Fruit fly (Drosophila melanogaster) whole organism, embryonic: ENCODE results near the gene stwl.

Experiments
- Blimp-1 ChIP-seq: fragments of 200-800 bp; sonication (Bioruptor generic); optimal IDR thresholded peaks from 3 replicates; lab custom pipeline; 2018; ENCODE audit warnings: missing biosample characterization, missing genetic modification characterization, mild to moderate bottlenecking, moderate library complexity, missing genetic modification reagents
- CG11093 ChIP-seq: fragments of 200-800 bp; sonication (Bioruptor generic); IDR thresholded peaks from 3 replicates; pipeline ENCODE4 v1.3.6; 2022; ENCODE audit warnings: missing biosample characterization, missing genetic modification characterization
- CG11504 ChIP-seq: fragments of 200-800 bp; sonication (Bioruptor generic); optimal IDR thresholded peaks from 3 replicates; lab custom pipeline; 2019; ENCODE audit warnings: missing biosample characterization, mild to moderate bottlenecking, missing genetic modification characterization, moderate library complexity
- CG11695 ChIP-seq: fragments of 200-800 bp; sonication (Bioruptor generic); IDR thresholded peaks from 3 replicates; pipeline ENCODE4 v1.3.6; 2022; ENCODE audit warnings: missing biosample characterization, missing genetic modification characterization
- CG13894 ChIP-seq: fragments of 200-800 bp; sonication (Bioruptor generic); optimal IDR thresholded peaks from 3 replicates; lab custom pipeline; 2018; ENCODE audit warnings: missing biosample characterization, mild to moderate bottlenecking, missing genetic modification characterization, moderate library complexity
- CG15011 ChIP-seq: fragments of 200-800 bp; sonication (Bioruptor generic); optimal IDR thresholded peaks from 3 replicates; lab custom pipeline; 2018; ENCODE audit warnings: missing biosample characterization, mild to moderate bottlenecking, missing genetic modification characterization
- CG1647 ChIP-seq: fragments of 200-800 bp; sonication (Bioruptor generic); optimal IDR thresholded peaks from 3 replicates; lab custom pipeline; 2016; ENCODE audit warnings: missing biosample characterization, missing genetic modification characterization
- CG16813 ChIP-seq: fragments of 200-800 bp; sonication (Bioruptor generic); IDR thresholded peaks from 3 replicates; pipeline ENCODE4 v1.3.6; 2022; ENCODE audit warnings: missing biosample characterization, missing genetic modification characterization; ENCODE audit not compliant: partially characterized antibody
- CG2120 ChIP-seq: fragments of 200-800 bp; sonication (Bioruptor generic); optimal IDR thresholded peaks from 3 replicates; lab custom pipeline; 2016; ENCODE audit warnings: missing biosample characterization, missing genetic modification characterization
- CG2712 ChIP-seq: fragments of 200-800 bp; optimal IDR thresholded peaks from 3 replicates; lab custom pipeline; 2019; ENCODE audit warnings: missing biosample characterization, mild to moderate bottlenecking, missing genetic modification characterization, moderate library complexity
- CG2875 ChIP-seq: fragments of 200-800 bp; sonication (Bioruptor generic); optimal IDR thresholded peaks from 2 replicates; lab custom pipeline; 2017; ENCODE audit warnings: missing biosample characterization, mild to moderate bottlenecking, missing genetic modification characterization, missing genetic modification reagents
- CG30403 ChIP-seq: fragments of 200-800 bp; sonication (Bioruptor generic); optimal IDR thresholded peaks from 3 replicates; lab custom pipeline; 2016; ENCODE audit warnings: missing biosample characterization, missing genetic modification characterization
- CG3847 ChIP-seq: fragments of 200-800 bp; sonication (Bioruptor generic); IDR thresholded peaks from 2 replicates; pipeline ENCODE4 v1.3.6; 2022; ENCODE audit warnings: missing biosample characterization, missing genetic modification characterization
- CG3995 ChIP-seq: fragments of 200-800 bp; sonication (Bioruptor generic); optimal IDR thresholded peaks from 3 replicates; lab custom pipeline; 2016; ENCODE audit warnings: missing biosample characterization, missing genetic modification characterization
- CG4282 ChIP-seq: fragments of 200-800 bp; sonication (Bioruptor generic); optimal IDR thresholded peaks from 2 replicates; lab custom pipeline; 2016; ENCODE audit warnings: missing biosample characterization, missing genetic modification characterization
- CG4360 ChIP-seq: fragments of 200-800 bp; sonication (Bioruptor generic); IDR thresholded peaks from 2 replicates; pipeline ENCODE4 v1.3.6; 2022; ENCODE audit warnings: missing biosample characterization, missing genetic modification characterization
- CG5245 ChIP-seq: fragments of 200-800 bp; sonication (Bioruptor generic); optimal IDR thresholded peaks from 3 replicates; lab custom pipeline; 2016; ENCODE audit warnings: missing biosample characterization, missing genetic modification characterization
- CG6854 ChIP-seq: fragments of 200-800 bp; sonication (Bioruptor generic); optimal IDR thresholded peaks from 3 replicates; lab custom pipeline; 2017; ENCODE audit warnings: missing biosample characterization, mild to moderate bottlenecking, missing genetic modification characterization
- D19B ChIP-seq: fragments of 200-800 bp; sonication (Bioruptor generic); optimal IDR thresholded peaks from 2 replicates; lab custom pipeline; 2017; ENCODE audit warnings: missing biosample characterization, mild to moderate bottlenecking, missing genetic modification characterization
- Eip74EF ChIP-seq, 2 experiments: fragments of 200-800 bp in 1 of 2; fragments of >200 bp in 1 of 2; sonication (Bioruptor generic) in 1 of 2; optimal IDR thresholded peaks; 2 replicates each; lab custom pipeline; 2017 to 2019; ENCODE audit warnings: missing biosample characterization in 2 of 2, missing genetic modification characterization in 2 of 2, mild to moderate bottlenecking in 1 of 2, moderate library complexity in 1 of 2
- H15 ChIP-seq: fragments of 200-800 bp; sonication (Bioruptor generic); IDR thresholded peaks from 3 replicates; pipeline ENCODE4 v1.3.6; 2022; ENCODE audit warnings: missing biosample characterization, missing genetic modification characterization
- HLH4C ChIP-seq: fragments of 200-800 bp; sonication (Bioruptor generic); IDR thresholded peaks from 3 replicates; pipeline ENCODE4 v1.3.6; 2022; ENCODE audit warnings: missing biosample characterization, missing genetic modification characterization; ENCODE audit not compliant: partially characterized antibody
- HLH54F ChIP-seq: fragments of 200-800 bp; sonication (Bioruptor generic); optimal IDR thresholded peaks from 3 replicates; lab custom pipeline; 2016; ENCODE audit warnings: missing biosample characterization, missing genetic modification characterization
- Hey ChIP-seq: fragments of 200-800 bp; sonication (Bioruptor generic); optimal IDR thresholded peaks from 3 replicates; lab custom pipeline; 2018; ENCODE audit warnings: missing biosample characterization, mild to moderate bottlenecking, missing genetic modification characterization
- Lim3 ChIP-seq: fragments of 200-800 bp; sonication (Bioruptor generic); IDR thresholded peaks from 2 replicates; pipeline ENCODE4 v1.3.6; 2022; ENCODE audit warnings: missing biosample characterization, missing genetic modification characterization
- NC2β ChIP-seq: fragments of 200-800 bp; sonication (Bioruptor generic); optimal IDR thresholded peaks from 2 replicates; lab custom pipeline; 2016; ENCODE audit warnings: missing biosample characterization, missing genetic modification characterization
- Neu2 ChIP-seq: fragments of 200-800 bp; sonication (Bioruptor generic); optimal IDR thresholded peaks from 3 replicates; lab custom pipeline; 2016; ENCODE audit warnings: missing biosample characterization, missing genetic modification characterization, borderline replicate concordance
- NfI ChIP-seq: fragments of 200-800 bp; sonication (Bioruptor generic); optimal IDR thresholded peaks from 3 replicates; lab custom pipeline; 2018; ENCODE audit warnings: missing biosample characterization, mild to moderate bottlenecking, missing genetic modification characterization, moderate library complexity
- Rx ChIP-seq: fragments of 200-800 bp; sonication (Bioruptor generic); IDR thresholded peaks from 2 replicates; pipeline ENCODE4 v1.3.6; 2022; ENCODE audit warnings: missing biosample characterization, missing genetic modification characterization
- Sox102F ChIP-seq: fragments of 200-800 bp; sonication (Bioruptor generic); optimal IDR thresholded peaks from 2 replicates; lab custom pipeline; 2018; ENCODE audit warnings: missing biosample characterization, mild to moderate bottlenecking, missing genetic modification characterization, moderate library complexity
- Sry-δ ChIP-seq: fragments of 200-800 bp; sonication (Bioruptor generic); optimal IDR thresholded peaks from 2 replicates; lab custom pipeline; 2016; ENCODE audit warnings: missing biosample characterization, missing genetic modification characterization
- Taf1 ChIP-seq: fragments of 200-800 bp; sonication (Bioruptor generic); IDR thresholded peaks from 2 replicates; pipeline ENCODE4 v1.3.6; 2022; ENCODE audit warnings: missing biosample characterization, missing genetic modification characterization
- YL-1 ChIP-seq: fragments of 200-800 bp; sonication (Bioruptor generic); optimal IDR thresholded peaks from 3 replicates; lab custom pipeline; 2017; ENCODE audit warnings: missing biosample characterization, mild to moderate bottlenecking, missing genetic modification characterization
- ab ChIP-seq: fragments of 200-800 bp; sonication (Bioruptor generic); optimal IDR thresholded peaks from 2 replicates; lab custom pipeline; 2016; ENCODE audit warnings: missing biosample characterization, missing genetic modification characterization
- al ChIP-seq: fragments of 200-800 bp; sonication (Bioruptor generic); IDR thresholded peaks from 2 replicates; pipeline ENCODE4 v1.3.6; 2022; ENCODE audit warnings: missing biosample characterization, missing genetic modification characterization
- ap ChIP-seq: fragments of 200-800 bp; sonication (Bioruptor generic); IDR thresholded peaks from 2 replicates; pipeline ENCODE4 v1.3.6; 2022; ENCODE audit warnings: missing biosample characterization, missing genetic modification characterization
- bbx ChIP-seq: fragments of 200-800 bp; sonication (Bioruptor generic); IDR thresholded peaks from 2 replicates; pipeline ENCODE4 v1.3.6; 2022; ENCODE audit warnings: missing biosample characterization, missing genetic modification characterization; ENCODE audit not compliant: partially characterized antibody
- btn ChIP-seq: fragments of 200-800 bp; sonication (Bioruptor generic); optimal IDR thresholded peaks from 2 replicates; lab custom pipeline; 2016; ENCODE audit warnings: missing biosample characterization, missing genetic modification characterization
- en ChIP-seq: fragments of 200-800 bp; sonication (Bioruptor generic); optimal IDR thresholded peaks from 2 replicates; lab custom pipeline; 2016; ENCODE audit warnings: missing biosample characterization, missing genetic modification characterization
- fd64A ChIP-seq: fragments of 200-800 bp; sonication (Bioruptor generic); optimal IDR thresholded peaks from 3 replicates; lab custom pipeline; 2018; ENCODE audit warnings: missing biosample characterization, mild to moderate bottlenecking, missing genetic modification characterization
- ham ChIP-seq: fragments of 200-800 bp; sonication (Bioruptor generic); IDR thresholded peaks from 2 replicates; pipeline ENCODE4 v1.3.6; 2022; ENCODE audit warnings: missing biosample characterization, missing genetic modification characterization
- oc ChIP-seq: fragments of 200-800 bp; sonication (Bioruptor generic); optimal IDR thresholded peaks from 2 replicates; lab custom pipeline; 2018; ENCODE audit warnings: missing biosample characterization, mild to moderate bottlenecking, missing genetic modification characterization, moderate library complexity
- sens ChIP-seq: fragments of 200-800 bp; sonication (Bioruptor generic); peaks from one replicate; lab custom pipeline; 2016; ENCODE audit warnings: missing biosample characterization, missing genetic modification characterization
- sug ChIP-seq: fragments of 200-800 bp; optimal IDR thresholded peaks from 2 replicates; lab custom pipeline; 2019; ENCODE audit warnings: missing biosample characterization, mild to moderate bottlenecking, missing genetic modification characterization, moderate library complexity
- tgo ChIP-seq: fragments of 200-800 bp; sonication (Bioruptor generic); IDR thresholded peaks from 3 replicates; pipeline ENCODE4 v1.3.6; 2022; ENCODE audit warnings: missing biosample characterization, missing genetic modification characterization
- tx ChIP-seq: fragments of 200-800 bp; sonication (Bioruptor generic); optimal IDR thresholded peaks from 2 replicates; lab custom pipeline; 2016; ENCODE audit warnings: missing biosample characterization, missing genetic modification characterization
- wek ChIP-seq: fragments of 200-800 bp; sonication (Bioruptor generic); optimal IDR thresholded peaks from 3 replicates; lab custom pipeline; 2018; ENCODE audit warnings: missing biosample characterization, mild to moderate bottlenecking, missing genetic modification characterization, moderate library complexity
- wor ChIP-seq: fragments of 200-800 bp; sonication (Bioruptor generic); IDR thresholded peaks from 2 replicates; pipeline ENCODE4 v1.3.6; 2022; ENCODE audit warnings: missing biosample characterization, missing genetic modification characterization
- zen2 ChIP-seq: fragments of 200-800 bp; sonication (Bioruptor generic); IDR thresholded peaks from 3 replicates; pipeline ENCODE4 v1.3.6; 2022; ENCODE audit warnings: missing biosample characterization, missing genetic modification characterization; ENCODE audit not compliant: partially characterized antibody
- zf30C ChIP-seq: fragments of 200-800 bp; sonication (Bioruptor generic); optimal IDR thresholded peaks from 3 replicates; lab custom pipeline; 2018; ENCODE audit warnings: missing biosample characterization, mild to moderate bottlenecking, missing genetic modification characterization

stwl gene

DNA sequence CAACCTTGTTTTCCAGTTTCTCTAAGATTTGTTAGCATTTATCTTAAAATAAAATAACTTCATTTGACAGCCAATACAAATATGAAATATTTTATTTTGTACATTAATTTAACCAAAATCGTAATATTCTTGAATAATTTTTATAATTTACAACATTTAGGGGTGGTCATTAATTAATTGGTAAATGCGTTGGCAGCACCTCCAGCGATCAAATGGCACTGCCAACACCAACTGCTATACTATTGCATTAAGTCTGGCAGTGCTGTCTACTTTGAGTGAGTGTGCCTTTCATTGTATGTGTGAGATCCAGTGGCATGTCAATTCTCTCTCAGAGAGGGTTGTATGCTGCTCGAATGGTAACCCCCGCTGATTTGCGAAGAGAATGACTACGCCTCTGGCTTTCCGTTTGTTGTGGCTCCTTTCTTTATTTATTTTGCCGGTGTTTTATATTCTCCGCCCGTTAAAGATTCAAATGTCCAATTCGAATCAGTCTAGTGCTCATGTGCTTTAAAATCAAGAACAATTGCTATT, 472 bp upstream of the stwl start, which contains the start of gene CG3919 (continued):
- TF ChIP-seq sens (GFP tag; lab: Kevin White, UChicago), result peak; percentile 92
- TF ChIP-seq ap (GFP tag; lab: Robert Waterston, UW), result no peak
- TF ChIP-seq Rx (GFP tag; lab: Robert Waterston, UW), result no peak; the same call in 1 of the 2 replicates
- no peak for TF ChIP-seq en (GFP tag; lab: Kevin White, UChicago)
- TF ChIP-seq zen2 (GFP tag; lab: Robert Waterston, UW), result no peak; the same call in 2 of the 3 replicates
- no peak for TF ChIP-seq fd64A (GFP tag; lab: Kevin White, UChicago)
- TF ChIP-seq CG2875 (GFP tag; lab: Kevin White, UChicago), result no peak
- TF ChIP-seq CG2712 (tag; lab: Kevin White, UChicago), result peak; percentile 70
- peak; percentile 5 for TF ChIP-seq Sry-δ
- peak; percentile 14; the same call in 1 of the 2 replicates for TF ChIP-seq al (GFP tag; lab: Robert Waterston, UW)
- TF ChIP-seq CG30403, result peak; percentile 75
- peak; percentile 47 for TF ChIP-seq Blimp-1 (GFP tag; lab: Kevin White, UChicago)
- TF ChIP-seq Lim3 (GFP tag; lab: Robert Waterston, UW), result no peak
- no peak for TF ChIP-seq Hey (tag; lab: Kevin White, UChicago)
- TF ChIP-seq oc (tag; lab: Kevin White, UChicago), result peak; percentile 3
- TF ChIP-seq CG11504 (tag; lab: Kevin White, UChicago), result peak; percentile 53
- TF ChIP-seq Sox102F (GFP tag; lab: Kevin White, UChicago), result peak; percentile 70
- peak; percentile 40; the same call in 1 of the 3 replicates for TF ChIP-seq CG11093
- peak; percentile 24 for TF ChIP-seq CG5245 (GFP tag; lab: Kevin White, UChicago)
- peak; percentile 4 for TF ChIP-seq sug (tag; lab: Kevin White, UChicago)
- TF ChIP-seq tx (GFP tag; lab: Kevin White, UChicago), result no peak
- TF ChIP-seq CG15011, result no peak
- no peak for TF ChIP-seq CG4282 (GFP tag; lab: Kevin White, UChicago)
- no peak for TF ChIP-seq YL-1 (GFP tag; lab: Kevin White, UChicago)
- no peak for TF ChIP-seq btn (GFP tag; lab: Kevin White, UChicago)
- no peak for TF ChIP-seq CG3995 (GFP tag; lab: Kevin White, UChicago)
- no peak for TF ChIP-seq CG11695
- no peak for TF ChIP-seq Eip74EF (GFP tag; optimal IDR thresholded peaks at IDR 0.05; lab: Kevin White, UChicago)
- TF ChIP-seq ham (GFP tag; lab: Robert Waterston, UW), result no peak
- no peak for TF ChIP-seq HLH4C (GFP tag; lab: Robert Waterston, UW)
- peak; percentile 14 for TF ChIP-seq wek (GFP tag; lab: Kevin White, UChicago)
- TF ChIP-seq HLH54F (GFP tag; lab: Kevin White, UChicago), result peak; percentile 28
- TF ChIP-seq CG16813, result no peak; the same call in 2 of the 3 replicates
- TF ChIP-seq CG4360 (GFP tag; lab: Robert Waterston, UW), result 0 out of 2 replicates have a peak, but pooled peaks have one; percentile 27
- peak; percentile 59 for TF ChIP-seq NfI (GFP tag; lab: Kevin White, UChicago)
- TF ChIP-seq Neu2 (GFP tag; lab: Kevin White, UChicago), result no peak
- TF ChIP-seq H15, result peak; percentile 31; the same call in 1 of the 3 replicates
- TF ChIP-seq NC2β (GFP tag; lab: Kevin White, UChicago), result peak; percentile 56
- no peak for TF ChIP-seq Taf1 (GFP tag; lab: Robert Waterston, UW)
- peak; percentile 54; the same call in 1 of the 2 replicates for TF ChIP-seq CG3847 (GFP tag; lab: Robert Waterston, UW)
- peak; percentile 37 for TF ChIP-seq wor (GFP tag; lab: Robert Waterston, UW)
- TF ChIP-seq tgo (GFP tag; lab: Robert Waterston, UW), result peak; percentile 39; the same call in 1 of the 3 replicates
- no peak for TF ChIP-seq CG13894 (tag; lab: Kevin White, UChicago)
- peak; percentile 4 for TF ChIP-seq D19B (GFP tag; lab: Kevin White, UChicago)
- peak; percentile 30 for TF ChIP-seq bbx
- TF ChIP-seq CG1647 (GFP tag; lab: Kevin White, UChicago), result peak; percentile 25
- TF ChIP-seq CG6854 (GFP tag; lab: Kevin White, UChicago), result no peak
- peak; percentile 72 for TF ChIP-seq CG2120 (GFP tag; lab: Kevin White, UChicago)
- TF ChIP-seq ab, result peak; percentile 35
- TF ChIP-seq zf30C, result no peak
